Worm (Caenorhabditis elegans) whole organism, L2 larva: ENCODE results near the gene ins-11.

Source experiments
- C34F6.9 ChIP-seq: fragments of 150-350 bp; optimal IDR thresholded peaks from 2 replicates; lab custom pipeline; 2014; ENCODE audit warnings: missing biosample characterization, missing genetic modification characterization
- F13H6.1 ChIP-seq: sonication (generic microtip); optimal IDR thresholded peaks from 2 replicates; lab custom pipeline; 2016; ENCODE audit warnings: missing genetic modification characterization, missing compliant biosample characterization
- ZK546.5 ChIP-seq: sonication (generic microtip); optimal IDR thresholded peaks from 2 replicates; lab custom pipeline; 2017; ENCODE audit warnings: missing biosample characterization, missing genetic modification characterization
- alr-1 ChIP-seq: fragments of 150-350 bp; optimal IDR thresholded peaks from 2 replicates; lab custom pipeline; 2014; ENCODE audit warnings: missing biosample characterization, missing genetic modification characterization
- aly-2 ChIP-seq: fragments of 150-350 bp; optimal IDR thresholded peaks from 2 replicates; lab custom pipeline; 2014; ENCODE audit warnings: missing biosample characterization, missing genetic modification characterization
- ama-1 ChIP-seq: fragments of 150-350 bp; optimal IDR thresholded peaks from 2 replicates; lab custom pipeline; 2018; ENCODE audit warnings: inconsistent platforms
- ceh-16 ChIP-seq: fragments of 150-350 bp; optimal IDR thresholded peaks from 2 replicates; lab custom pipeline; 2014; ENCODE audit warnings: missing biosample characterization, missing genetic modification characterization
- crh-2 ChIP-seq: sonication (generic microtip); optimal IDR thresholded peaks from 2 replicates; lab custom pipeline; 2017; ENCODE audit warnings: missing biosample characterization, missing genetic modification characterization
- dmd-4 ChIP-seq: sonication (generic microtip); optimal IDR thresholded peaks from 2 replicates; lab custom pipeline; 2017; ENCODE audit warnings: missing biosample characterization, missing genetic modification characterization
- egl-27 ChIP-seq: sonication (generic microtip); optimal IDR thresholded peaks from 3 replicates; lab custom pipeline; 2017; ENCODE audit warnings: missing biosample characterization, missing genetic modification reagents, missing genetic modification characterization
- elt-1 ChIP-seq: fragments of 150-350 bp; optimal IDR thresholded peaks from 2 replicates; lab custom pipeline; 2014; ENCODE audit warnings: missing biosample characterization, missing genetic modification characterization
- elt-3 ChIP-seq: sonication (generic microtip); optimal IDR thresholded peaks from 2 replicates; lab custom pipeline; 2017; ENCODE audit warnings: missing biosample characterization, missing genetic modification characterization
- fos-1 ChIP-seq: fragments of 150-350 bp; optimal IDR thresholded peaks from 2 replicates; lab custom pipeline; 2014; ENCODE audit warnings: missing biosample characterization, missing genetic modification characterization
- gmeb-1 ChIP-seq: fragments of 150-350 bp; optimal IDR thresholded peaks from 2 replicates; lab custom pipeline; 2014; ENCODE audit warnings: missing biosample characterization, missing genetic modification characterization
- lin-11 ChIP-seq: fragments of 150-350 bp; sonication (generic microtip); optimal IDR thresholded peaks from 2 replicates; lab custom pipeline; 2014; ENCODE audit warnings: missing biosample characterization, missing genetic modification characterization, inconsistent platforms, mixed read lengths
- lin-13 ChIP-seq: fragments of 150-350 bp; optimal IDR thresholded peaks from 2 replicates; lab custom pipeline; 2014; ENCODE audit warnings: missing biosample characterization, missing genetic modification reagents, missing genetic modification characterization
- lsy-2 ChIP-seq, 2 experiments: fragments of 150-350 bp in 1 of 2; sonication (generic microtip) in 1 of 2; optimal IDR thresholded peaks; 2 replicates each; lab custom pipeline; 2014 to 2017; ENCODE audit warnings: missing biosample characterization in 2 of 2, missing genetic modification characterization in 2 of 2
- mbf-1 ChIP-seq: sonication (generic microtip); optimal IDR thresholded peaks from 2 replicates; lab custom pipeline; 2017; ENCODE audit warnings: missing biosample characterization, missing genetic modification characterization
- mdl-1 ChIP-seq, 2 experiments: fragments of 150-350 bp in 1 of 2; sonication (generic microtip) in 1 of 2; optimal IDR thresholded peaks; 2 replicates each; lab custom pipeline; 2017; ENCODE audit warnings: missing biosample characterization in 2 of 2, missing genetic modification characterization in 2 of 2
- nhr-10 ChIP-seq: sonication (generic microtip); optimal IDR thresholded peaks from 2 replicates; lab custom pipeline; 2017; ENCODE audit warnings: missing biosample characterization, missing genetic modification characterization
- nhr-11 ChIP-seq: fragments of 150-350 bp; optimal IDR thresholded peaks from 2 replicates; lab custom pipeline; 2014; ENCODE audit warnings: missing biosample characterization, missing genetic modification characterization
- nhr-12 ChIP-seq: fragments of 150-350 bp; optimal IDR thresholded peaks from 2 replicates; lab custom pipeline; 2014; ENCODE audit warnings: missing biosample characterization, missing genetic modification characterization
- nhr-129 ChIP-seq: fragments of 150-350 bp; optimal IDR thresholded peaks from 2 replicates; lab custom pipeline; 2014; ENCODE audit warnings: missing biosample characterization, missing genetic modification characterization
- nhr-21 ChIP-seq: fragments of 150-350 bp; optimal IDR thresholded peaks from 2 replicates; lab custom pipeline; 2014; ENCODE audit warnings: missing biosample characterization, missing genetic modification characterization
- nhr-23 ChIP-seq: fragments of 150-350 bp; optimal IDR thresholded peaks from 2 replicates; lab custom pipeline; 2014; ENCODE audit warnings: missing biosample characterization, missing genetic modification reagents, missing genetic modification characterization
- nhr-237 ChIP-seq: fragments of 150-350 bp; optimal IDR thresholded peaks from 2 replicates; lab custom pipeline; 2014; ENCODE audit warnings: missing biosample characterization, missing genetic modification characterization
- nhr-25 ChIP-seq: fragments of 150-350 bp; sonication (generic microtip); optimal IDR thresholded peaks from 3 replicates; lab custom pipeline; 2014; ENCODE audit warnings: missing biosample characterization, missing genetic modification characterization
- nhr-6 ChIP-seq: fragments of 150-350 bp; optimal IDR thresholded peaks from 2 replicates; lab custom pipeline; 2014; ENCODE audit warnings: missing biosample characterization, missing genetic modification characterization
- nhr-77 ChIP-seq: fragments of 150-350 bp; optimal IDR thresholded peaks from 2 replicates; lab custom pipeline; 2014; ENCODE audit warnings: missing biosample characterization, missing genetic modification characterization
- peb-1 ChIP-seq: fragments of 150-350 bp; optimal IDR thresholded peaks from 2 replicates; lab custom pipeline; 2014; ENCODE audit warnings: missing biosample characterization, missing genetic modification characterization
- skn-1 ChIP-seq: sonication (generic microtip); optimal IDR thresholded peaks from 2 replicates; lab custom pipeline; 2017; ENCODE audit warnings: missing biosample characterization, missing genetic modification characterization
- sma-3 ChIP-seq: sonication (generic microtip); optimal IDR thresholded peaks from 2 replicates; lab custom pipeline; 2016; ENCODE audit warnings: missing genetic modification reagents, missing genetic modification characterization, missing compliant biosample characterization
- sma-9 ChIP-seq, 2 experiments: fragments of 150-350 bp in 1 of 2; sonication (generic microtip) in 1 of 2; optimal IDR thresholded peaks; 2 replicates each; lab custom pipeline; 2014 to 2016; ENCODE audit warnings: missing genetic modification characterization in 2 of 2, mild to moderate bottlenecking in 1 of 2, missing biosample characterization in 1 of 2, missing compliant biosample characterization in 1 of 2, missing genetic modification reagents in 1 of 2, moderate library complexity in 1 of 2
- snpc-4 ChIP-seq: fragments of 150-350 bp; optimal IDR thresholded peaks from 2 replicates; lab custom pipeline; 2014; ENCODE audit warnings: missing biosample characterization, missing genetic modification characterization
- unc-39 ChIP-seq: fragments of 150-350 bp; optimal IDR thresholded peaks from 2 replicates; lab custom pipeline; 2014; ENCODE audit warnings: missing biosample characterization, missing genetic modification characterization
- unc-55 ChIP-seq: fragments of 150-350 bp; sonication (generic microtip); optimal IDR thresholded peaks from 3 replicates; lab custom pipeline; 2014; ENCODE audit warnings: missing biosample characterization, missing genetic modification reagents, missing genetic modification characterization
- ztf-1 ChIP-seq: fragments of 200-800 bp; sonication (Bioruptor generic); conservative IDR thresholded peaks from 2 replicates; pipeline ENCODE4 v1.3.6; 2022; ENCODE audit warnings: missing genetic modification characterization, missing compliant biosample characterization
- ztf-4 ChIP-seq: fragments of 150-350 bp; optimal IDR thresholded peaks from 2 replicates; lab custom pipeline; 2014; ENCODE audit warnings: missing biosample characterization, missing genetic modification characterization

ins-11 gene

ce11 chrII:5543476-5544144 is 12.9 kb upstream of the ins-11 start (continued):
- TF ChIP-seq nhr-77 (tag; lab: Kevin White, UChicago) (peak; percentile 65), sma-9 (GFP tag; optimal IDR thresholded peaks at IDR 0.05; lab: Kevin White, UChicago) (peak; percentile 99), sma-9 (tag; optimal IDR thresholded peaks at IDR 0.05; lab: Kevin White, UChicago) (peak; percentile 73), nhr-12 (tag; lab: Kevin White, UChicago) (peak; percentile 74), skn-1 (tag; lab: Kevin White, UChicago) (peak; percentile 92), alr-1 (tag; lab: Kevin White, UChicago) (no peak), nhr-21 (peak; percentile 99), fos-1 (tag; lab: Kevin White, UChicago) (peak; percentile 98), peb-1 (tag; lab: Kevin White, UChicago) (peak; percentile 59), ztf-4 (peak; percentile 99), nhr-11 (peak; percentile 81), nhr-23 (tag; lab: Kevin White, UChicago) (no peak), egl-27 (tag; lab: Kevin White, UChicago) (peak; percentile 99)

- peak; percentile 85 for TF ChIP-seq nhr-21
- no peak for TF ChIP-seq skn-1 (tag; lab: Kevin White, UChicago)
- TF ChIP-seq aly-2 (tag; lab: Kevin White, UChicago) = no peak
- no peak for TF ChIP-seq unc-55 (GFP tag; lab: Kevin White, UChicago)
- peak; percentile 15 for TF ChIP-seq nhr-10
- peak; percentile 16 for TF ChIP-seq nhr-6 (tag; lab: Kevin White, UChicago)
- TF ChIP-seq ZK546.5 (tag; lab: Kevin White, UChicago) = no peak
- no peak for TF ChIP-seq mdl-1 (tag; optimal IDR thresholded peaks at IDR 0.05; lab: Kevin White, UChicago)
- no peak for TF ChIP-seq nhr-12 (tag; lab: Kevin White, UChicago)
- TF ChIP-seq nhr-77 (tag; lab: Kevin White, UChicago) = peak; percentile 6
- TF ChIP-seq ceh-16 (tag; lab: Kevin White, UChicago) = no peak
- TF ChIP-seq snpc-4 (tag; lab: Kevin White, UChicago) = peak; percentile 98
- peak; percentile 66 for TF ChIP-seq gmeb-1 (tag; lab: Kevin White, UChicago)
- TF ChIP-seq lsy-2 (tag; optimal IDR thresholded peaks at IDR 0.05; lab: Kevin White, UChicago) = peak in 1 of 2 experiments; percentile 73
- peak; percentile 11 for TF ChIP-seq fos-1 (tag; lab: Kevin White, UChicago)
- TF ChIP-seq lin-13 (GFP tag; lab: Kevin White, UChicago) = peak; percentile 27
- TF ChIP-seq ztf-1 (GFP tag; lab: Robert Waterston, UW) = no peak
- peak; percentile 93 for TF ChIP-seq ama-1 (lab: Kevin White, UChicago)
- no peak for TF ChIP-seq nhr-11
- no peak for TF ChIP-seq nhr-237 (tag; lab: Kevin White, UChicago)
- TF ChIP-seq sma-3 (GFP tag; lab: Kevin White, UChicago) = peak; percentile 66
- peak; percentile 76 for TF ChIP-seq sma-9 (GFP tag; optimal IDR thresholded peaks at IDR 0.05; lab: Kevin White, UChicago)
- no peak for TF ChIP-seq sma-9 (tag; optimal IDR thresholded peaks at IDR 0.05; lab: Kevin White, UChicago)
- no peak for TF ChIP-seq dmd-4 (tag; lab: Kevin White, UChicago)
- peak; percentile 89 for TF ChIP-seq nhr-129 (tag; lab: Kevin White, UChicago)
- TF ChIP-seq F13H6.1 = no peak
- TF ChIP-seq crh-2 (tag; lab: Kevin White, UChicago) = peak; percentile 60
Measured at ce11 chrII:5544145-5544515, 12.4 kb upstream of the ins-11 start.

ce11 chrII:5544764-5545163 is 11.8 kb upstream of the ins-11 start, which contains the start of gene ins-13:
Gene ins-13, minus strand, starts transcription at chrII:5544864.
- TF ChIP-seq nhr-23 (tag; lab: Kevin White, UChicago) = no peak
- TF ChIP-seq nhr-12 (tag; lab: Kevin White, UChicago) = no peak
- no peak for TF ChIP-seq nhr-11
- TF ChIP-seq fos-1 (tag; lab: Kevin White, UChicago) = no peak
- no peak for TF ChIP-seq F13H6.1
- no peak for TF ChIP-seq ztf-4
- TF ChIP-seq C34F6.9 = no peak
- no peak for TF ChIP-seq elt-3
- no peak for TF ChIP-seq dmd-4 (tag; lab: Kevin White, UChicago)
- TF ChIP-seq mbf-1 (tag; lab: Kevin White, UChicago) = no peak
- no peak for TF ChIP-seq unc-39 (tag; lab: Kevin White, UChicago)
- no peak for TF ChIP-seq sma-3 (GFP tag; lab: Kevin White, UChicago)
- no peak for TF ChIP-seq nhr-77 (tag; lab: Kevin White, UChicago)
- TF ChIP-seq nhr-25 = no peak
- TF ChIP-seq lin-11 (tag; lab: Kevin White, UChicago) = no peak
- TF ChIP-seq elt-1 (tag; lab: Kevin White, UChicago) = no peak
